Worm (Caenorhabditis elegans) whole organism, L4/young adult: ENCODE results near the gene T24C12.3.
A peak's percentile ranks its signal among the peaks of the same experiment; 100 is the strongest.

Experiments used
- W03F9.2 ChIP-seq: fragments of 150-350 bp; optimal IDR thresholded peaks from 2 replicates; lab custom pipeline; 2014; ENCODE audit warnings: missing biosample characterization, missing genetic modification characterization
- him-1 ChIP-seq: sonication (generic microtip); optimal IDR thresholded peaks from 2 replicates; lab custom pipeline; 2016; ENCODE audit warnings: missing genotype, missing genetic modification reagents, missing genetic modification characterization, missing compliant biosample characterization

- TF ChIP-seq W03F9.2 (tag; lab: Kevin White, UChicago) (no peak), him-1 (tag; lab: Kevin White, UChicago) (peak; percentile 74)
Measured at ce11 chrX:2226875-2227355, 23.2 kb upstream of the T24C12.3 start.
